Worm (Caenorhabditis elegans): Measurements from ENCODE around the gene str-160.

ce11 chrV:1755589-1755988, 20.9 kb downstream of the str-160 start, which contains the start of gene ZK697.14:
- TF ChIP-seq nhr-237 (tag; optimal IDR thresholded peaks at IDR 0.05) (no peak), ceh-28 (tag; optimal IDR thresholded peaks at IDR 0.05) (no peak), zag-1 (tag; optimal IDR thresholded peaks at IDR 0.05) (no peak), unc-39 (tag; optimal IDR thresholded peaks at IDR 0.05) (no peak), aly-2 (tag; optimal IDR thresholded peaks at IDR 0.05) (no peak), jun-1 (tag; optimal IDR thresholded peaks at IDR 0.05) (no peak), nhr-43 (tag; optimal IDR thresholded peaks at IDR 0.05; ENCODE audit: poor library complexity, severe bottlenecking) (no peak), unc-62 (GFP tag; optimal IDR thresholded peaks at IDR 0.05) (no peak), egl-27 (tag; optimal IDR thresholded peaks at IDR 0.05) (no peak), fos-1 (tag; optimal IDR thresholded peaks at IDR 0.05) (no peak), mdl-1 (tag; optimal IDR thresholded peaks at IDR 0.05) (no peak), R02D3.7 (tag; optimal IDR thresholded peaks at IDR 0.05) (no peak), elt-2 (tag; optimal IDR thresholded peaks at IDR 0.05) (no peak)
